Worm (Caenorhabditis elegans): ENCODE results near the gene snx-14.

DNA sequence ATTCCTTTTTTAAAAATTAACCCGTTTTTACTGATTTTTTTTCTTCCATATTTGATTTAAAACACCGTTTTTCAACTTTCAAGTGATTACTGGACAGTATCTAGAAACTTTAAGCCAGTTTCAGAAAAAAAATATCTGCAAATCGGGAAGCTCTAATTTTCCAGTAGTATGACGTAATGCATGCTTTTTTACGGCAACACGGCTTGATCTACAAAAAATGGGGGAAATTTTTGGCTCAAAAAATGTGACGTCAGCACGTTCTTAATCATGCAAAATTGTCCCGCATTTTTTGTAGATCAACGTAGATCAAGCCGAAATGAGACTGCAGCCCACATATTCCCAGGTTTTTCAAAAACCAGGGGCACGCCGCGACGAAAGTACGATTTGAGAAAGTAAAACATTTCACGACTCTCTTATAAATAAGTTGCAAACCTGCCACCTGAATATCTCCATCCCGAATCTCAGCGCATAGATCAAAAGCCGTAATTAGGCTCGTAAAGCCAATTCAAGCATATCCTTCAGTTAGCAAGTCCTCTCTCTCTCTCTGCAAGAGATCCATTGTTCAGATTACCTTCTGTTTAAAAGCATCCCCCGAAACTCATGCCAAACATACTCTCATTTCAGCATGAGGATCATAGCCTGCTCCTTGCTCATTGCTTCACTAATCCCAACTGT is 49.1 kb downstream of the snx-14 start, which contains the start of gene E01G4.6:
- TF ChIP-seq snpc-4 (tag; optimal IDR thresholded peaks at IDR 0.05) = no peak
- no peak for TF ChIP-seq nhr-28 (tag; optimal IDR thresholded peaks at IDR 0.05)
- no peak for TF ChIP-seq drap-1 (GFP tag; optimal IDR thresholded peaks at IDR 0.05)
- no peak for TF ChIP-seq unc-62 (GFP tag; optimal IDR thresholded peaks at IDR 0.05)
- no peak for TF ChIP-seq ces-1 (GFP tag; optimal IDR thresholded peaks at IDR 0.05)
- TF ChIP-seq ztf-11 (tag; optimal IDR thresholded peaks at IDR 0.05) = no peak
- TF ChIP-seq mep-1 (tag; optimal IDR thresholded peaks at IDR 0.05) = no peak
- TF ChIP-seq pha-4 (tag; optimal IDR thresholded peaks at IDR 0.05) = no peak
- TF ChIP-seq mab-5 (tag; optimal IDR thresholded peaks at IDR 0.05) = no peak
- no peak for TF ChIP-seq unc-39 (tag; optimal IDR thresholded peaks at IDR 0.05)
- TF ChIP-seq lsy-2 (tag; optimal IDR thresholded peaks at IDR 0.05) = no peak

All from whole organism, mixed stage, embryonic.